Fruit fly (Drosophila melanogaster) whole organism, adult: ENCODE results near the gene Pph13.

Source experiments
- CG11617 ChIP-seq: fragments of 200-800 bp; sonication (Bioruptor generic); optimal IDR thresholded peaks from 2 replicates; lab custom pipeline; 2017; ENCODE audit warnings: mild to moderate bottlenecking, missing biosample characterization, missing genetic modification reagents, missing genetic modification characterization
- CG12768 ChIP-seq: fragments of 200-800 bp; sonication (Bioruptor generic); optimal IDR thresholded peaks from 2 replicates; lab custom pipeline; 2017; ENCODE audit warnings: missing biosample characterization, missing genetic modification characterization, mild to moderate bottlenecking, moderate library complexity, missing genetic modification reagents
- CG14711 ChIP-seq: fragments of 200-800 bp; sonication (Bioruptor generic); optimal IDR thresholded peaks from 2 replicates; lab custom pipeline; 2018; ENCODE audit warnings: missing biosample characterization, mild to moderate bottlenecking, missing genetic modification characterization, moderate library complexity
- CG1620 ChIP-seq: fragments of 200-800 bp; sonication (Bioruptor generic); optimal IDR thresholded peaks from 2 replicates; lab custom pipeline; 2016; ENCODE audit warnings: missing biosample characterization, missing genetic modification characterization
- CG33017 ChIP-seq: fragments of 200-800 bp; sonication (Bioruptor generic); optimal IDR thresholded peaks from 2 replicates; lab custom pipeline; 2018; ENCODE audit warnings: missing biosample characterization, mild to moderate bottlenecking, missing genetic modification characterization, moderate library complexity
- CG5204 ChIP-seq: fragments of 200-800 bp; sonication (Bioruptor generic); optimal IDR thresholded peaks from 2 replicates; lab custom pipeline; 2016; ENCODE audit warnings: missing biosample characterization, missing genetic modification characterization
- CG7045 ChIP-seq: fragments of 200-800 bp; sonication (Bioruptor generic); optimal IDR thresholded peaks from 2 replicates; lab custom pipeline; 2017; ENCODE audit warnings: missing biosample characterization, mild to moderate bottlenecking, missing genetic modification characterization
- CG7101 ChIP-seq: fragments of 200-800 bp; sonication (Bioruptor generic); optimal IDR thresholded peaks from 2 replicates; lab custom pipeline; 2018; ENCODE audit warnings: missing biosample characterization, mild to moderate bottlenecking, missing genetic modification characterization, moderate library complexity
- Clk ChIP-seq: fragments of 200-800 bp; sonication (Bioruptor generic); optimal IDR thresholded peaks from 2 replicates; lab custom pipeline; 2017; ENCODE audit warnings: missing biosample characterization, missing genetic modification characterization
- Crg-1 ChIP-seq: fragments of 200-800 bp; sonication (Bioruptor generic); optimal IDR thresholded peaks from 2 replicates; lab custom pipeline; 2016; ENCODE audit warnings: missing biosample characterization, missing genetic modification characterization
- Hr96 ChIP-seq: fragments of 200-800 bp; sonication (Bioruptor generic); optimal IDR thresholded peaks from 2 replicates; lab custom pipeline; 2016; ENCODE audit warnings: missing biosample characterization, missing genetic modification characterization
- Mnt ChIP-seq: fragments of 200-800 bp; sonication (Bioruptor generic); optimal IDR thresholded peaks from 2 replicates; lab custom pipeline; 2016; ENCODE audit warnings: missing biosample characterization, mild to moderate bottlenecking, missing genetic modification characterization
- bab1 ChIP-seq: fragments of 200-800 bp; sonication (Bioruptor generic); optimal IDR thresholded peaks from 3 replicates; lab custom pipeline; 2019; ENCODE audit warnings: missing biosample characterization, mild to moderate bottlenecking, missing genetic modification characterization, moderate library complexity
- cic ChIP-seq: fragments of 200-800 bp; sonication (Bioruptor generic); optimal IDR thresholded peaks from 2 replicates; lab custom pipeline; 2017; ENCODE audit warnings: missing biosample characterization, mild to moderate bottlenecking, missing genetic modification characterization, moderate library complexity
- cnc ChIP-seq, 2 experiments: fragments of >200 bp; optimal IDR thresholded peaks; 2 replicates each; lab custom pipeline; 2017
- kay ChIP-seq: fragments of 200-800 bp; sonication (Bioruptor generic); peaks from one replicate; lab custom pipeline; 2016; ENCODE audit warnings: missing biosample characterization, missing genetic modification characterization, borderline replicate concordance
- ovo ChIP-seq: fragments of 200-800 bp; sonication (Bioruptor generic); optimal IDR thresholded peaks from 2 replicates; lab custom pipeline; 2016; ENCODE audit warnings: missing biosample characterization, missing genetic modification characterization
- pad ChIP-seq: fragments of 200-800 bp; sonication (Bioruptor generic); optimal IDR thresholded peaks from 3 replicates; lab custom pipeline; 2017; ENCODE audit warnings: missing biosample characterization, missing genetic modification characterization, mild to moderate bottlenecking, moderate library complexity, missing genetic modification reagents
- tj ChIP-seq: fragments of 200-800 bp; sonication (Bioruptor generic); optimal IDR thresholded peaks from 3 replicates; lab custom pipeline; 2017; ENCODE audit warnings: missing biosample characterization, mild to moderate bottlenecking, missing genetic modification characterization, moderate library complexity
- toe ChIP-seq: fragments of 200-800 bp; sonication (Bioruptor generic); optimal IDR thresholded peaks from 2 replicates; lab custom pipeline; 2016; ENCODE audit warnings: missing biosample characterization, missing genetic modification characterization

Gene Pph13

dm6 chr2L:612778-613177 lies 35.5 kb downstream of the Pph13 start:
- TF ChIP-seq CG12768 (GFP tag; lab: Kevin White, UChicago) (no peak), CG11617 (GFP tag; lab: Kevin White, UChicago) (no peak), CG14711 (tag; lab: Kevin White, UChicago) (no peak), Clk (no peak), bab1 (no peak), CG33017 (tag; lab: Kevin White, UChicago) (no peak), cnc (optimal IDR thresholded peaks at IDR 0.05; lab: Kevin White, UChicago) (no peak), CG1620 (no peak), tj (GFP tag; lab: Kevin White, UChicago) (no peak), CG7045 (GFP tag; lab: Kevin White, UChicago) (no peak), CG7101 (tag; lab: Kevin White, UChicago) (no peak), ovo (GFP tag; lab: Kevin White, UChicago) (no peak), cic (no peak), CG5204 (GFP tag; lab: Kevin White, UChicago) (no peak)

dm6 chr2L:615023-615422 lies 37.7 kb downstream of the Pph13 start:
- TF ChIP-seq bab1 (no peak), CG11617 (GFP tag; lab: Kevin White, UChicago) (no peak), pad (no peak), toe (GFP tag; lab: Kevin White, UChicago) (no peak), CG7101 (tag; lab: Kevin White, UChicago) (no peak), CG12768 (GFP tag; lab: Kevin White, UChicago) (no peak)

dm6 chr2L:619739-620138 lies 42.5 kb downstream of the Pph13 start:
- no peak for TF ChIP-seq Crg-1 (GFP tag; lab: Kevin White, UChicago)
- no peak for TF ChIP-seq tj (GFP tag; lab: Kevin White, UChicago)

- no peak for TF ChIP-seq bab1
- TF ChIP-seq Mnt: no peak
- no peak for TF ChIP-seq CG7045 (GFP tag; lab: Kevin White, UChicago)
- TF ChIP-seq CG5204 (GFP tag; lab: Kevin White, UChicago): no peak
- TF ChIP-seq ovo (GFP tag; lab: Kevin White, UChicago): no peak
- TF ChIP-seq CG14711 (tag; lab: Kevin White, UChicago): no peak
- TF ChIP-seq CG11617 (GFP tag; lab: Kevin White, UChicago): no peak
- no peak for TF ChIP-seq Crg-1 (GFP tag; lab: Kevin White, UChicago)
- TF ChIP-seq CG12768 (GFP tag; lab: Kevin White, UChicago): no peak
- no peak for TF ChIP-seq CG1620
- TF ChIP-seq cic: no peak
- no peak for TF ChIP-seq Hr96 (GFP tag; lab: Kevin White, UChicago)
- no peak for TF ChIP-seq CG33017 (tag; lab: Kevin White, UChicago)
- no peak for TF ChIP-seq pad
- TF ChIP-seq toe (GFP tag; lab: Kevin White, UChicago): no peak
- TF ChIP-seq CG7101 (tag; lab: Kevin White, UChicago): no peak
- no peak for TF ChIP-seq cnc (optimal IDR thresholded peaks at IDR 0.05; lab: Kevin White, UChicago)
- no peak for TF ChIP-seq kay (GFP tag; lab: Kevin White, UChicago)
Measured at dm6 chr2L:621101-621500, 43.8 kb downstream of the Pph13 start, which contains the start of gene lectin-21Cb. Gene lectin-21Cb (minus strand): TSS chr2L:621201.

dm6 chr2L:623210-623873 lies 46.1 kb downstream of the Pph13 start:
- no peak for TF ChIP-seq CG11617 (GFP tag; lab: Kevin White, UChicago)
- no peak for TF ChIP-seq kay (GFP tag; lab: Kevin White, UChicago)
- no peak for TF ChIP-seq cnc (optimal IDR thresholded peaks at IDR 0.05; lab: Kevin White, UChicago)
- TF ChIP-seq bab1: no peak
- TF ChIP-seq tj (GFP tag; lab: Kevin White, UChicago): no peak

dm6 chr2L:624317-624716 lies 47.0 kb downstream of the Pph13 start, which contains the start of gene lectin-21Ca:
Gene lectin-21Ca (plus strand): TSS chr2L:624617.
- TF ChIP-seq toe (GFP tag; lab: Kevin White, UChicago) (no peak), Hr96 (GFP tag; lab: Kevin White, UChicago) (no peak), CG5204 (GFP tag; lab: Kevin White, UChicago) (no peak), CG12768 (GFP tag; lab: Kevin White, UChicago) (no peak), CG1620 (no peak), CG14711 (tag; lab: Kevin White, UChicago) (no peak)

- TF ChIP-seq CG14711 (tag; lab: Kevin White, UChicago) (no peak), CG12768 (GFP tag; lab: Kevin White, UChicago) (no peak), CG5204 (GFP tag; lab: Kevin White, UChicago) (no peak)
Measured at dm6 chr2L:625352-625751, 48.1 kb downstream of the Pph13 start, which contains the start of gene CG2839. Gene CG2839 (plus strand): TSS chr2L:625652.
